Worm (Caenorhabditis elegans) whole organism, mixed stage, embryonic: Measurements from ENCODE around the gene F46G10.1.

Experiments used
- M03D4.4 ChIP-seq: sonication (generic microtip); optimal IDR thresholded peaks from 2 replicates; lab custom pipeline; 2017; ENCODE audit warnings: mild to moderate bottlenecking, missing genetic modification characterization, missing compliant biosample characterization
- blmp-1 ChIP-seq: fragments of 150-350 bp; optimal IDR thresholded peaks from 2 replicates; lab custom pipeline; 2014; ENCODE audit warnings: missing biosample characterization, missing genetic modification characterization
- ces-1 ChIP-seq: fragments of 150-350 bp; optimal IDR thresholded peaks from 2 replicates; lab custom pipeline; 2014; ENCODE audit warnings: missing biosample characterization, missing genetic modification reagents, missing genetic modification characterization
- elt-1 ChIP-seq: sonication (generic microtip); optimal IDR thresholded peaks from 2 replicates; lab custom pipeline; 2017; ENCODE audit warnings: missing genetic modification characterization, mild to moderate bottlenecking, missing compliant biosample characterization, antibody characterized with exemption, moderate library complexity, borderline replicate concordance; ENCODE audit not compliant: insufficient read depth
- elt-3 ChIP-seq: fragments of 150-350 bp; optimal IDR thresholded peaks from 2 replicates; lab custom pipeline; 2014; ENCODE audit warnings: missing biosample characterization, missing genetic modification characterization
- lsy-2 ChIP-seq: fragments of 150-350 bp; optimal IDR thresholded peaks from 2 replicates; lab custom pipeline; 2014; ENCODE audit warnings: missing biosample characterization, missing genetic modification characterization
- nhr-237 ChIP-seq: fragments of 150-350 bp; optimal IDR thresholded peaks from 2 replicates; lab custom pipeline; 2014; ENCODE audit warnings: missing biosample characterization, missing genetic modification characterization
- nhr-76 ChIP-seq: sonication (generic microtip); optimal IDR thresholded peaks from 2 replicates; lab custom pipeline; 2017; ENCODE audit warnings: missing biosample characterization, missing genetic modification characterization
- pha-4 ChIP-seq: fragments of 150-350 bp; optimal IDR thresholded peaks from 2 replicates; lab custom pipeline; 2018; ENCODE audit warnings: missing biosample characterization, missing genetic modification reagents, missing genetic modification characterization
- snpc-4 ChIP-seq: fragments of 150-350 bp; optimal IDR thresholded peaks from 2 replicates; lab custom pipeline; 2014; ENCODE audit warnings: missing biosample characterization, missing genetic modification characterization
- sptf-1 ChIP-seq: sonication (generic microtip); optimal IDR thresholded peaks from 2 replicates; lab custom pipeline; 2017; ENCODE audit warnings: mild to moderate bottlenecking, missing genetic modification characterization, moderate library complexity, missing compliant biosample characterization
- unc-62 ChIP-seq: fragments of 150-350 bp; optimal IDR thresholded peaks from 2 replicates; lab custom pipeline; 2014; ENCODE audit warnings: missing biosample characterization, missing genetic modification reagents, missing genetic modification characterization
- ztf-11 ChIP-seq: fragments of 150-350 bp; optimal IDR thresholded peaks from 2 replicates; lab custom pipeline; 2014; ENCODE audit warnings: missing biosample characterization, missing genetic modification characterization

DNA sequence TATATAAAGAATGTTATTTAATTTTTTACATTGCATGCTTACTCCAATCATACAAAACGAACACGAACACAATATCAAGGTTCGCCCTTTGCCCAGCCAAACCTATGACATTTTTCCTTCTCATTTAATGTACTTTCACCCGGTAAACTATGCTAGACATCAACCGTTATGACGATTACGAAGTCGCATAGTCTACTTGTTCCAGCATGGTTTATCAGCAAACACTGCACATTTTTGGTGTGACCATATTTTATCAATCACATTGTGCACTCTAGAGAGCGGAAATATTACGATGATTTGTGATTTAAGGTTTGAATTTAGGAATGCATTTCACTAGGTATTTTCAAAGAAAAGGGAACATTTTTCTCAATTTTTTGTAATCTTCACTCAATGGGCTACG, 49.1 kb upstream of the F46G10.1 start:
- TF ChIP-seq nhr-76 (tag; lab: Kevin White, UChicago) (no peak), ztf-11 (tag; lab: Kevin White, UChicago) (no peak), blmp-1 (tag; lab: Kevin White, UChicago) (no peak), pha-4 (tag; lab: Kevin White, UChicago) (no peak), snpc-4 (tag; lab: Kevin White, UChicago) (no peak), sptf-1 (no peak), elt-3 (tag; lab: Kevin White, UChicago) (no peak), elt-1 (tag; lab: Kevin White, UChicago) (no peak), lsy-2 (tag; lab: Kevin White, UChicago) (no peak), nhr-237 (tag; lab: Kevin White, UChicago) (no peak), unc-62 (GFP tag; lab: Kevin White, UChicago) (no peak), ces-1 (GFP tag; lab: Kevin White, UChicago) (no peak), M03D4.4 (tag; lab: Kevin White, UChicago) (no peak)
